Fruit fly (Drosophila melanogaster): ENCODE results near the gene CG43924.

DNA sequence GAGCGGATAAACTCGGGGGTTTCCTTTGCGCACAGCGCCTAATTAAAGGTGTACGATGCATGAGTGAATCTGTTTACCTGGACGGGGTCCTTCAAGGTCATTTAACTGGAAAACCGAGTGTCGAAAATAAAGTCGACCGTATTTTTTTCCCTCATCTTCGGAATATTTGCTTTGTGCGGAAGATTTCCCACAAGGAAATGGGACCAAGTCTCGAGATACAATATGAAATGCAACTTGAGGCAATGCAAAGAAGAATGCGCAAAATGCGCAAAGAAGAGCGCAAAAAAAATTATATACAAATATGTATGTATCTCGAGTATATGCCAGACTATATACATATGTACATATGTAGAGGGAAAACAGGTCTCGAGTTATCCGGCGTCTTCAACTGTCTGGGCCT lies 32.1 kb upstream of the CG43924 start:
- TF ChIP-seq CG12744 (GFP tag; optimal IDR thresholded peaks at IDR 0.05), result no peak
- no peak for TF ChIP-seq CG8765 (GFP tag; IDR thresholded peaks at IDR 0.05)
- no peak for TF ChIP-seq CG18262 (tag; optimal IDR thresholded peaks at IDR 0.05)
- no peak for TF ChIP-seq croc (GFP tag; conservative IDR thresholded peaks at IDR 0.05)

Data from whole organism, embryonic.